Worm (Caenorhabditis elegans) whole organism, L2 larva: ENCODE data around the gene srx-6.

ENCODE experiments used
- R02D3.7 ChIP-seq: fragments of 150-350 bp; optimal IDR thresholded peaks from 2 replicates; lab custom pipeline; 2014; ENCODE audit warnings: missing biosample characterization, missing genetic modification characterization
- Y55F3AM.14 ChIP-seq: fragments of 200-800 bp; sonication (Bioruptor generic); optimal IDR thresholded peaks from 2 replicates; lab custom pipeline; 2018; ENCODE audit warnings: mild to moderate bottlenecking, missing genetic modification characterization, missing compliant biosample characterization
- ZK546.5 ChIP-seq: sonication (generic microtip); optimal IDR thresholded peaks from 2 replicates; lab custom pipeline; 2017; ENCODE audit warnings: missing biosample characterization, missing genetic modification characterization
- aly-2 ChIP-seq: fragments of 150-350 bp; optimal IDR thresholded peaks from 2 replicates; lab custom pipeline; 2014; ENCODE audit warnings: missing biosample characterization, missing genetic modification characterization
- ama-1 ChIP-seq: fragments of 150-350 bp; optimal IDR thresholded peaks from 2 replicates; lab custom pipeline; 2018; ENCODE audit warnings: inconsistent platforms
- blmp-1 ChIP-seq: sonication (generic microtip); optimal IDR thresholded peaks from 2 replicates; lab custom pipeline; 2017; ENCODE audit warnings: missing genetic modification characterization, mild to moderate bottlenecking, missing compliant biosample characterization, antibody characterized with exemption, moderate library complexity; ENCODE audit not compliant: insufficient read depth
- ceh-16 ChIP-seq: fragments of 150-350 bp; optimal IDR thresholded peaks from 2 replicates; lab custom pipeline; 2014; ENCODE audit warnings: missing biosample characterization, missing genetic modification characterization
- ceh-82 ChIP-seq: fragments of 150-350 bp; optimal IDR thresholded peaks from 2 replicates; lab custom pipeline; 2014; ENCODE audit warnings: missing biosample characterization, missing genetic modification characterization
- crh-2 ChIP-seq: sonication (generic microtip); optimal IDR thresholded peaks from 2 replicates; lab custom pipeline; 2017; ENCODE audit warnings: missing biosample characterization, missing genetic modification characterization
- dmd-4 ChIP-seq: sonication (generic microtip); optimal IDR thresholded peaks from 2 replicates; lab custom pipeline; 2017; ENCODE audit warnings: missing biosample characterization, missing genetic modification characterization
- egl-27 ChIP-seq: sonication (generic microtip); optimal IDR thresholded peaks from 3 replicates; lab custom pipeline; 2017; ENCODE audit warnings: missing biosample characterization, missing genetic modification reagents, missing genetic modification characterization
- elt-3 ChIP-seq: sonication (generic microtip); optimal IDR thresholded peaks from 2 replicates; lab custom pipeline; 2017; ENCODE audit warnings: missing biosample characterization, missing genetic modification characterization
- fos-1 ChIP-seq: fragments of 150-350 bp; optimal IDR thresholded peaks from 2 replicates; lab custom pipeline; 2014; ENCODE audit warnings: missing biosample characterization, missing genetic modification characterization
- gmeb-1 ChIP-seq: fragments of 150-350 bp; optimal IDR thresholded peaks from 2 replicates; lab custom pipeline; 2014; ENCODE audit warnings: missing biosample characterization, missing genetic modification characterization
- lin-11 ChIP-seq: fragments of 150-350 bp; sonication (generic microtip); optimal IDR thresholded peaks from 2 replicates; lab custom pipeline; 2014; ENCODE audit warnings: missing biosample characterization, missing genetic modification characterization, inconsistent platforms, mixed read lengths
- lin-39 ChIP-seq: fragments of 150-350 bp; optimal IDR thresholded peaks from 2 replicates; lab custom pipeline; 2014; ENCODE audit warnings: missing biosample characterization, missing genetic modification reagents, missing genetic modification characterization
- mbf-1 ChIP-seq: sonication (generic microtip); optimal IDR thresholded peaks from 2 replicates; lab custom pipeline; 2017; ENCODE audit warnings: missing biosample characterization, missing genetic modification characterization
- mdl-1 ChIP-seq, 2 experiments: fragments of 150-350 bp in 1 of 2; sonication (generic microtip) in 1 of 2; optimal IDR thresholded peaks; 2 replicates each; lab custom pipeline; 2017; ENCODE audit warnings: missing biosample characterization in 2 of 2, missing genetic modification characterization in 2 of 2
- nhr-10 ChIP-seq: sonication (generic microtip); optimal IDR thresholded peaks from 2 replicates; lab custom pipeline; 2017; ENCODE audit warnings: missing biosample characterization, missing genetic modification characterization
- nhr-11 ChIP-seq: fragments of 150-350 bp; optimal IDR thresholded peaks from 2 replicates; lab custom pipeline; 2014; ENCODE audit warnings: missing biosample characterization, missing genetic modification characterization
- nhr-12 ChIP-seq: fragments of 150-350 bp; optimal IDR thresholded peaks from 2 replicates; lab custom pipeline; 2014; ENCODE audit warnings: missing biosample characterization, missing genetic modification characterization
- nhr-129 ChIP-seq: fragments of 150-350 bp; optimal IDR thresholded peaks from 2 replicates; lab custom pipeline; 2014; ENCODE audit warnings: missing biosample characterization, missing genetic modification characterization
- nhr-21 ChIP-seq: fragments of 150-350 bp; optimal IDR thresholded peaks from 2 replicates; lab custom pipeline; 2014; ENCODE audit warnings: missing biosample characterization, missing genetic modification characterization
- nhr-23 ChIP-seq: fragments of 150-350 bp; optimal IDR thresholded peaks from 2 replicates; lab custom pipeline; 2014; ENCODE audit warnings: missing biosample characterization, missing genetic modification reagents, missing genetic modification characterization
- nhr-237 ChIP-seq: fragments of 150-350 bp; optimal IDR thresholded peaks from 2 replicates; lab custom pipeline; 2014; ENCODE audit warnings: missing biosample characterization, missing genetic modification characterization
- nhr-25 ChIP-seq: fragments of 150-350 bp; sonication (generic microtip); optimal IDR thresholded peaks from 3 replicates; lab custom pipeline; 2014; ENCODE audit warnings: missing biosample characterization, missing genetic modification characterization
- peb-1 ChIP-seq: fragments of 150-350 bp; optimal IDR thresholded peaks from 2 replicates; lab custom pipeline; 2014; ENCODE audit warnings: missing biosample characterization, missing genetic modification characterization
- sem-4 ChIP-seq: fragments of 150-350 bp; optimal IDR thresholded peaks from 2 replicates; lab custom pipeline; 2014; ENCODE audit warnings: missing biosample characterization, missing genetic modification reagents, missing genetic modification characterization
- skn-1 ChIP-seq: sonication (generic microtip); optimal IDR thresholded peaks from 2 replicates; lab custom pipeline; 2017; ENCODE audit warnings: missing biosample characterization, missing genetic modification characterization
- sma-3 ChIP-seq: sonication (generic microtip); optimal IDR thresholded peaks from 2 replicates; lab custom pipeline; 2016; ENCODE audit warnings: missing genetic modification reagents, missing genetic modification characterization, missing compliant biosample characterization
- unc-39 ChIP-seq: fragments of 150-350 bp; optimal IDR thresholded peaks from 2 replicates; lab custom pipeline; 2014; ENCODE audit warnings: missing biosample characterization, missing genetic modification characterization
- unc-55 ChIP-seq: fragments of 150-350 bp; sonication (generic microtip); optimal IDR thresholded peaks from 3 replicates; lab custom pipeline; 2014; ENCODE audit warnings: missing biosample characterization, missing genetic modification reagents, missing genetic modification characterization
- unc-62 ChIP-seq: fragments of 150-350 bp; optimal IDR thresholded peaks from 2 replicates; lab custom pipeline; 2014; ENCODE audit warnings: missing biosample characterization, missing genetic modification reagents, missing genetic modification characterization
- zag-1 ChIP-seq: fragments of 150-350 bp; optimal IDR thresholded peaks from 2 replicates; lab custom pipeline; 2014; ENCODE audit warnings: missing biosample characterization, missing genetic modification characterization
- ztf-11 ChIP-seq: sonication (generic microtip); optimal IDR thresholded peaks from 2 replicates; lab custom pipeline; 2017; ENCODE audit warnings: missing biosample characterization, missing genetic modification characterization
- ztf-4 ChIP-seq: fragments of 150-350 bp; optimal IDR thresholded peaks from 2 replicates; lab custom pipeline; 2014; ENCODE audit warnings: missing biosample characterization, missing genetic modification characterization

Gene srx-6

DNA sequence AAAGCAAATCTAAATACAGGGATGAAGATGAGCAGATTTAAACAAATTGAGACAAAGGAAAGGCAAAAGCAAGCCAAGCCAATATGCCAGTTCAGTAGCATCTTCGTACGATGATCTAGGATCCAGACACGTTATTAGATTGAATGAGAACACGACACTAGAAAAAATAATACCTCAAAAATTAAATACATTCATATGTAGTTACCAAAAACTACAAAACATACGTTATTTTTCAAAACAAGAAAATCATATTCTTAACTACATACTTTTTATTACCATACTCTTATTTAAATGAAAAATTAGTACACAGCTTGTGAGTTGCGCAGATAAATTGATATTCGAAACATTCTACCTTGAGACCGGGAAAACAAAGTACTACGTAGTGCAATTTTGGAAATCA is at the start of gene srx-6:
srx-6 (minus strand) TSS at position 101 of the 400 bp plus-strand sequence.
- TF ChIP-seq nhr-11 (tag; lab: Kevin White, UChicago) (no peak), peb-1 (tag; lab: Kevin White, UChicago) (no peak), ztf-4 (tag; lab: Kevin White, UChicago) (no peak), zag-1 (tag; lab: Kevin White, UChicago) (no peak), nhr-12 (tag; lab: Kevin White, UChicago) (no peak), ztf-11 (tag; lab: Kevin White, UChicago) (no peak), elt-3 (no peak), nhr-23 (tag; lab: Kevin White, UChicago) (no peak), fos-1 (tag; lab: Kevin White, UChicago) (no peak), ceh-16 (tag; lab: Kevin White, UChicago) (no peak), ceh-82 (tag; lab: Kevin White, UChicago) (no peak), egl-27 (tag; lab: Kevin White, UChicago) (no peak), ama-1 (lab: Kevin White, UChicago) (no peak), Y55F3AM.14 (GFP tag; lab: Kevin White, UChicago) (no peak), blmp-1 (no peak), nhr-21 (tag; lab: Kevin White, UChicago) (no peak), mdl-1 (tag; optimal IDR thresholded peaks at IDR 0.05; lab: Kevin White, UChicago) (no peak)
- TF ChIP-seq, all 48 proteins: peak for 0

DNA sequence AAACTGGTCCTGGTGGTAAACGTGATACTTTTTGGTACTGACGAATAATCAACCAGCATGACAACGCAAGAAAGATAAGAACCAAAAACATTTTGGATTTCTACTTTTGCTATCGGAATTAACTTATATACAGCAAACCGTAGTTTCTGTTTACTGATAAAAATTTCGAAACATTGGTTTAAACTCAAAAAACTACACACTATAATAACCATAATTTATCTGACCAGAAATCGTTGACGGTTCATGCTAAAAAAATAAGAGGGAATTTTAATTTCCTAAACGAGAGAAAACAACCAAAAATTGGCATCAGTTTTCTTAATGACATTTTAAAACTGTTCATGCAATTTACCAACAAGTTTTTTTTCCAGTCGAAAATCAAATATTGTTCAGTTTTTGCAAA is 48.5 kb upstream of the srx-6 start, which contains the start of gene cyp-35A1:
cyp-35A1 (minus strand) TSS at position 101 of the 400 bp plus-strand sequence.
- no peak for TF ChIP-seq egl-27 (tag; lab: Kevin White, UChicago)
- TF ChIP-seq nhr-129, result no peak
- TF ChIP-seq dmd-4 (tag; lab: Kevin White, UChicago), result no peak
- no peak for TF ChIP-seq ama-1 (lab: Kevin White, UChicago)
- no peak for TF ChIP-seq sem-4
- no peak for TF ChIP-seq nhr-12 (tag; lab: Kevin White, UChicago)
- no peak for TF ChIP-seq ceh-16 (tag; lab: Kevin White, UChicago)
- TF ChIP-seq nhr-11 (tag; lab: Kevin White, UChicago), result no peak
- TF ChIP-seq nhr-10 (tag; lab: Kevin White, UChicago), result no peak
- TF ChIP-seq, all 48 proteins: peak for 0

DNA sequence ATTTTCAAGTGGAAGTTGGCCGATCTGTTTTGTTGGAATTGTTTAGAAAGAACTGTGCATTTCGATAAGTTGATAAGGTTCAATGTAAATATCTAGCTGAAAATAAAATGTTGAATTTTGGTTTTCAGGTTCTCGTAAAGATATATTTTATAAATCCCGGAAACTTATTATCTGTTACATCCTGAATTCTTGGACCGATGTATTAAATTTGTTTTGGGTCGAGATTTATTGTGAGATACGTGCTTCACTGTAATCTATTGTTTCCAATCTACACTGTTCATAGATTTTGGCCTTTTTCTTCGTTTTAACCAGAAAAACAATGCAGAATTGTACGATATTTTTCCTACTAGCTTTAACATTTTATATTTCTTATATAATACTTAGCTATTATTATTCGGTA is 44.0 kb upstream of the srx-6 start, which contains the start of gene C03G6.6:
C03G6.6 (plus strand) TSS at position 301 of the 400 bp plus-strand sequence.
- TF ChIP-seq ama-1 (lab: Kevin White, UChicago), result no peak
- TF ChIP-seq lin-11 (tag; lab: Kevin White, UChicago), result no peak
- no peak for TF ChIP-seq unc-55
- no peak for TF ChIP-seq skn-1 (tag; lab: Kevin White, UChicago)

DNA sequence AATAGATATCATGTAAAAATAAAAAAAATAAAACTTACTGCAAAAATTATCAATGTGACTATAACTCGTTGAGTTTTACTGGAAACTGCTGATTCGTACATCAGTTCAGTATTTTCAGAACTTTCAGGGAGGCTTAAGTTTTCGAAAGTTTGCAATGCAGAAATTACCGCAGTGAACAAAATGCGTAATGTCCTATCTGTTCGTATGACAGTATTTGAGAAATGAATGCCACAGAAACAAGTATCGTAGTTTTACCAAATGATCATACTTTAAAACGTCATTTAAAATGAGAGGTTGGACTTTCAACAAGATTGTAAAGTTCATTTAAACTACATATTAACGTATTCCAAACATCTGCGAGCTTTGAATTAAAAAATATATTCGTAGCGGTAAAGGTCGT is 43.6 kb upstream of the srx-6 start, which contains the start of gene C03G6.21:
C03G6.21 (minus strand) TSS at position 101 of the 400 bp plus-strand sequence.
- TF ChIP-seq nhr-11 (tag; lab: Kevin White, UChicago), result no peak
- TF ChIP-seq peb-1 (tag; lab: Kevin White, UChicago), result no peak
- TF ChIP-seq nhr-237 (tag; lab: Kevin White, UChicago), result no peak
- TF ChIP-seq nhr-10 (tag; lab: Kevin White, UChicago), result no peak
- no peak for TF ChIP-seq lin-11 (tag; lab: Kevin White, UChicago)
- TF ChIP-seq gmeb-1, result no peak

DNA sequence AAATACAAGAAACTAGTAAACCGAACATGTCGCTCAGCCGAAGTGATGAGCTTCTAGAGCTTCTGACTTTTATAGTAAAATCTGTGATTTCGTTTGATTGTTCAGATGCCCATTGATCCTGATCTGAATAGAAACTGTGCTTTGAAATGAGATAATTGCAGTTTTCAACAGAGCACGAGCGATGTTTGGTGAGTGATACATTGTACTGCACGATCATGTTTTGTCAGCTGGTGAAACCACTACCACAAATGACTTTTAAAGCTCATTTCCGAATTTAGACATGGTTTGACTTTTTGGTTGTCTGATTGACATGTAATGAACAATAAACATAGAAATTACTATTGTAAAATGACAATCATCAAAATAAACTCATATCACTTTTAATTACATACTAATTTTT is 42.3 kb upstream of the srx-6 start, which contains the start of gene tag-293:
tag-293 (minus strand) TSS at position 101 of the 400 bp plus-strand sequence.
- TF ChIP-seq sem-4 (no peak), unc-39 (tag; lab: Kevin White, UChicago) (no peak), mbf-1 (tag; lab: Kevin White, UChicago) (no peak), ceh-82 (tag; lab: Kevin White, UChicago) (no peak), unc-62 (no peak), nhr-25 (tag; lab: Kevin White, UChicago) (no peak), ama-1 (lab: Kevin White, UChicago) (no peak), aly-2 (tag; lab: Kevin White, UChicago) (no peak), crh-2 (tag; lab: Kevin White, UChicago) (no peak)

DNA sequence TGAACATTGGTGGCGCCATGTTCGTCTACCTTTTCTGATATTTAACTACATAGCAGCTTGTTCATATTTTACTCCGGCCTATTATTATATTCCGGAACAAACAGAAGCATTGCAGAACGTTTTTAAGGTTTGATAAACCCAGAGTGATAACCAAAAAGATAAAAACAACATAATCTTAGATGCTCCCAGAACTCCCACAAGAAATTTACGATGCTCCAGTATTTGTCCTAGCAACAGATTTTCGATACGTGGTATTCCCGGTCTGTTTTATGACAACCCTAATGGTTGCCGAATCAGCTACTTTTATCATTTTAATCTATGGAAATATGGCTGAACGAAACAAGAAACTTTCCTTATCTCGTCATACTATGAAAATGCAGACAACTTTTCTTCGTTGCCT is 40.5 kb upstream of the srx-6 start:
- TF ChIP-seq ZK546.5 (tag; lab: Kevin White, UChicago) (no peak), lin-39 (tag; lab: Kevin White, UChicago) (no peak), nhr-11 (tag; lab: Kevin White, UChicago) (no peak), sem-4 (no peak), lin-11 (tag; lab: Kevin White, UChicago) (no peak), Y55F3AM.14 (GFP tag; lab: Kevin White, UChicago) (no peak), unc-55 (no peak), mdl-1 (tag; optimal IDR thresholded peaks at IDR 0.05; lab: Kevin White, UChicago) (no peak), sma-3 (GFP tag; lab: Kevin White, UChicago) (no peak), R02D3.7 (tag; lab: Kevin White, UChicago) (no peak), mbf-1 (tag; lab: Kevin White, UChicago) (no peak), nhr-25 (tag; lab: Kevin White, UChicago) (no peak), aly-2 (tag; lab: Kevin White, UChicago) (no peak), dmd-4 (tag; lab: Kevin White, UChicago) (no peak), egl-27 (tag; lab: Kevin White, UChicago) (no peak), ceh-16 (tag; lab: Kevin White, UChicago) (no peak), nhr-129 (no peak), elt-3 (no peak)
- TF ChIP-seq, all 48 proteins: peak for 0
